Worm (Caenorhabditis elegans) whole organism, L2 larva: ENCODE data around the gene ncx-8.

Source experiments
- F13H6.1 ChIP-seq: sonication (generic microtip); optimal IDR thresholded peaks from 2 replicates; lab custom pipeline; 2016; ENCODE audit warnings: missing genetic modification characterization, missing compliant biosample characterization
- Y55F3AM.14 ChIP-seq: fragments of 200-800 bp; sonication (Bioruptor generic); optimal IDR thresholded peaks from 2 replicates; lab custom pipeline; 2018; ENCODE audit warnings: mild to moderate bottlenecking, missing genetic modification characterization, missing compliant biosample characterization
- alr-1 ChIP-seq: fragments of 150-350 bp; optimal IDR thresholded peaks from 2 replicates; lab custom pipeline; 2014; ENCODE audit warnings: missing biosample characterization, missing genetic modification characterization
- aly-2 ChIP-seq: fragments of 150-350 bp; optimal IDR thresholded peaks from 2 replicates; lab custom pipeline; 2014; ENCODE audit warnings: missing biosample characterization, missing genetic modification characterization
- ama-1 ChIP-seq: fragments of 150-350 bp; optimal IDR thresholded peaks from 2 replicates; lab custom pipeline; 2018; ENCODE audit warnings: inconsistent platforms
- ceh-82 ChIP-seq: fragments of 150-350 bp; optimal IDR thresholded peaks from 2 replicates; lab custom pipeline; 2014; ENCODE audit warnings: missing biosample characterization, missing genetic modification characterization
- crh-2 ChIP-seq: sonication (generic microtip); optimal IDR thresholded peaks from 2 replicates; lab custom pipeline; 2017; ENCODE audit warnings: missing biosample characterization, missing genetic modification characterization
- dmd-4 ChIP-seq: sonication (generic microtip); optimal IDR thresholded peaks from 2 replicates; lab custom pipeline; 2017; ENCODE audit warnings: missing biosample characterization, missing genetic modification characterization
- egl-27 ChIP-seq: sonication (generic microtip); optimal IDR thresholded peaks from 3 replicates; lab custom pipeline; 2017; ENCODE audit warnings: missing biosample characterization, missing genetic modification reagents, missing genetic modification characterization
- elt-1 ChIP-seq: fragments of 150-350 bp; optimal IDR thresholded peaks from 2 replicates; lab custom pipeline; 2014; ENCODE audit warnings: missing biosample characterization, missing genetic modification characterization
- elt-3 ChIP-seq: sonication (generic microtip); optimal IDR thresholded peaks from 2 replicates; lab custom pipeline; 2017; ENCODE audit warnings: missing biosample characterization, missing genetic modification characterization
- fos-1 ChIP-seq: fragments of 150-350 bp; optimal IDR thresholded peaks from 2 replicates; lab custom pipeline; 2014; ENCODE audit warnings: missing biosample characterization, missing genetic modification characterization
- lin-39 ChIP-seq: fragments of 150-350 bp; optimal IDR thresholded peaks from 2 replicates; lab custom pipeline; 2014; ENCODE audit warnings: missing biosample characterization, missing genetic modification reagents, missing genetic modification characterization
- mbf-1 ChIP-seq: sonication (generic microtip); optimal IDR thresholded peaks from 2 replicates; lab custom pipeline; 2017; ENCODE audit warnings: missing biosample characterization, missing genetic modification characterization
- nhr-10 ChIP-seq: sonication (generic microtip); optimal IDR thresholded peaks from 2 replicates; lab custom pipeline; 2017; ENCODE audit warnings: missing biosample characterization, missing genetic modification characterization
- nhr-237 ChIP-seq: fragments of 150-350 bp; optimal IDR thresholded peaks from 2 replicates; lab custom pipeline; 2014; ENCODE audit warnings: missing biosample characterization, missing genetic modification characterization
- nhr-25 ChIP-seq: fragments of 150-350 bp; sonication (generic microtip); optimal IDR thresholded peaks from 3 replicates; lab custom pipeline; 2014; ENCODE audit warnings: missing biosample characterization, missing genetic modification characterization
- nhr-77 ChIP-seq: fragments of 150-350 bp; optimal IDR thresholded peaks from 2 replicates; lab custom pipeline; 2014; ENCODE audit warnings: missing biosample characterization, missing genetic modification characterization
- sem-4 ChIP-seq: fragments of 150-350 bp; optimal IDR thresholded peaks from 2 replicates; lab custom pipeline; 2014; ENCODE audit warnings: missing biosample characterization, missing genetic modification reagents, missing genetic modification characterization
- skn-1 ChIP-seq: sonication (generic microtip); optimal IDR thresholded peaks from 2 replicates; lab custom pipeline; 2017; ENCODE audit warnings: missing biosample characterization, missing genetic modification characterization
- sma-9 ChIP-seq, 2 experiments: fragments of 150-350 bp in 1 of 2; sonication (generic microtip) in 1 of 2; optimal IDR thresholded peaks; 2 replicates each; lab custom pipeline; 2014 to 2016; ENCODE audit warnings: missing genetic modification characterization in 2 of 2, mild to moderate bottlenecking in 1 of 2, missing biosample characterization in 1 of 2, missing compliant biosample characterization in 1 of 2, missing genetic modification reagents in 1 of 2, moderate library complexity in 1 of 2
- snpc-4 ChIP-seq: fragments of 150-350 bp; optimal IDR thresholded peaks from 2 replicates; lab custom pipeline; 2014; ENCODE audit warnings: missing biosample characterization, missing genetic modification characterization
- unc-62 ChIP-seq: fragments of 150-350 bp; optimal IDR thresholded peaks from 2 replicates; lab custom pipeline; 2014; ENCODE audit warnings: missing biosample characterization, missing genetic modification reagents, missing genetic modification characterization
- ztf-1 ChIP-seq: fragments of 200-800 bp; sonication (Bioruptor generic); conservative IDR thresholded peaks from 2 replicates; pipeline ENCODE4 v1.3.6; 2022; ENCODE audit warnings: missing genetic modification characterization, missing compliant biosample characterization
- ztf-11 ChIP-seq: sonication (generic microtip); optimal IDR thresholded peaks from 2 replicates; lab custom pipeline; 2017; ENCODE audit warnings: missing biosample characterization, missing genetic modification characterization
- ztf-4 ChIP-seq: fragments of 150-350 bp; optimal IDR thresholded peaks from 2 replicates; lab custom pipeline; 2014; ENCODE audit warnings: missing biosample characterization, missing genetic modification characterization

Gene ncx-8

ce11 chrV:5026438-5026837 lies 39.4 kb upstream of the ncx-8 start:
- peak; percentile 92 for TF ChIP-seq fos-1 (tag; lab: Kevin White, UChicago)
- TF ChIP-seq F13H6.1 (tag; lab: Kevin White, UChicago), result peak; percentile 22
- peak; percentile 44 for TF ChIP-seq crh-2 (tag; lab: Kevin White, UChicago)
- no peak for TF ChIP-seq mbf-1 (tag; lab: Kevin White, UChicago)
- peak; percentile 5 for TF ChIP-seq sma-9 (GFP tag; optimal IDR thresholded peaks at IDR 0.05; lab: Kevin White, UChicago)
- TF ChIP-seq sma-9 (tag; optimal IDR thresholded peaks at IDR 0.05; lab: Kevin White, UChicago), result no peak
- TF ChIP-seq ztf-11, result no peak
- TF ChIP-seq Y55F3AM.14 (GFP tag; lab: Kevin White, UChicago), result peak; percentile 11
- no peak for TF ChIP-seq ztf-1 (GFP tag; lab: Robert Waterston, UW)

ce11 chrV:5023355-5023754 lies 36.4 kb upstream of the ncx-8 start:
- TF ChIP-seq nhr-25 (no peak), nhr-10 (no peak), aly-2 (tag; lab: Kevin White, UChicago) (no peak)

- TF ChIP-seq sma-9 (GFP tag; optimal IDR thresholded peaks at IDR 0.05; lab: Kevin White, UChicago), result peak; percentile 18
- no peak for TF ChIP-seq sma-9 (tag; optimal IDR thresholded peaks at IDR 0.05; lab: Kevin White, UChicago)
- TF ChIP-seq skn-1, result peak; percentile 39
- TF ChIP-seq mbf-1 (tag; lab: Kevin White, UChicago), result no peak
- TF ChIP-seq fos-1 (tag; lab: Kevin White, UChicago), result peak; percentile 66
These were observed 31.8 kb upstream of the ncx-8 start, which contains the start of gene srr-4 for ce11 chrV:5018810-5019274. srr-4 (plus strand) TSS chrV:5019224.

DNA sequence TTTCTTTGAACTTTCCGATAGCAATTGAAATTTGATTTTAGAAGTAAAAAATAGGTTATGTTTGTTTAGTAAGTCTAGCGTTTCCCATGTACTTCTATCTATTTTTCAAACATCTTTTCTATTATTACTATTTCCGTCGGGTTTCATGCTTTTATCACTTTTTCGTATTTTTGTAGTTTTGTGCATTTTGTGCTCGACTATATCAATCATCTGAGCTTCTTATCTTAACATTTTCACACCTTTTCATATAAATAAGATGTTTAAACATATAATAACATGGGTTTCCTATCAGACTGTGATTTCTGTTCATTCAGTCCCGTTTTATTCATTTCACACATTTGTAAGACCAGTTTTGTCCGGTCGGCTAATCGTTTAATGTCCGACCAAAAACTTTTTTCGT lies 31.1 kb upstream of the ncx-8 start:
- TF ChIP-seq lin-39 (tag; lab: Kevin White, UChicago), result no peak
- TF ChIP-seq sma-9 (GFP tag; optimal IDR thresholded peaks at IDR 0.05; lab: Kevin White, UChicago), result peak; percentile 55
- no peak for TF ChIP-seq sma-9 (tag; optimal IDR thresholded peaks at IDR 0.05; lab: Kevin White, UChicago)
- no peak for TF ChIP-seq nhr-237 (tag; lab: Kevin White, UChicago)
- peak; percentile 42 for TF ChIP-seq Y55F3AM.14 (GFP tag; lab: Kevin White, UChicago)
- TF ChIP-seq sem-4 (tag; lab: Kevin White, UChicago), result no peak
- no peak for TF ChIP-seq elt-1 (tag; lab: Kevin White, UChicago)
- no peak for TF ChIP-seq skn-1
- peak; percentile 38 for TF ChIP-seq fos-1 (tag; lab: Kevin White, UChicago)
- TF ChIP-seq, all 48 proteins: peak for 3

ce11 chrV:5016728-5017127 lies 29.7 kb upstream of the ncx-8 start:
- TF ChIP-seq egl-27 (no peak), nhr-77 (tag; lab: Kevin White, UChicago) (no peak), unc-62 (GFP tag; lab: Kevin White, UChicago) (no peak), ztf-11 (no peak), dmd-4 (tag; lab: Kevin White, UChicago) (no peak), mbf-1 (tag; lab: Kevin White, UChicago) (no peak), alr-1 (tag; lab: Kevin White, UChicago) (no peak)

DNA sequence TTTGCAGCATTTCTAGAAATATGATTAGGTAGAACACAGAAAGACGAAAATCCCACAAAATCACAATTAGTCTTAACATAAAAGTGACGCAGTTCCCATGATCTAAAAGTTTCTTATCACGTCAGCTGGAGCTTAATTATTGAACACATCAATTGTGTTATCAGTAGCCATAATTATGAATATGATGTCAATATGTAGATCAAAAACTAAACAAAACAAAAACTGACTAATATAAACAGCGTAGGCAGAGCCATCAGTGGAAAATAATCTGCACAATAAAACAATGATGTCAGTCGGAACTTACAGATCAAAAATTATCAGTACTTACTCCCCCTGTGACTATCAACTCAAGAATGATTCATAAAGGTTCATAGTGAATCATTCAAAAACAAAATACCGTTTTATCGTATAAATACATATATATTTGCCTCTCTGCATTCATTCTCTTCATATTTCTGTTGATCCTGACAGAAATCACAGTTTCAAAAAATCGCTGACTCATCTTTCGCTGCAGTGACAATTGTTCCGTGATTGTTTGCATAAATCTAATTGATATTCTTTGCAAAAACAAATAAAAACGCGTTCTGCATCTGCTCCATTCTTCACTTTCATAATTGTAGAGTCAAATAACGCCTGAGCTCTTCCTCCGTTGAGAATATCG lies 25.3 kb upstream of the ncx-8 start, which contains the start of gene srr-6:
Gene srr-6, plus strand, starts transcription at position 611 of the 661 bp plus-strand sequence.
- TF ChIP-seq mbf-1 (tag; lab: Kevin White, UChicago) (no peak), fos-1 (tag; lab: Kevin White, UChicago) (peak; percentile 71), dmd-4 (tag; lab: Kevin White, UChicago) (no peak), nhr-77 (tag; lab: Kevin White, UChicago) (no peak), ztf-4 (no peak), snpc-4 (tag; lab: Kevin White, UChicago) (no peak), ama-1 (lab: Kevin White, UChicago) (no peak)

DNA sequence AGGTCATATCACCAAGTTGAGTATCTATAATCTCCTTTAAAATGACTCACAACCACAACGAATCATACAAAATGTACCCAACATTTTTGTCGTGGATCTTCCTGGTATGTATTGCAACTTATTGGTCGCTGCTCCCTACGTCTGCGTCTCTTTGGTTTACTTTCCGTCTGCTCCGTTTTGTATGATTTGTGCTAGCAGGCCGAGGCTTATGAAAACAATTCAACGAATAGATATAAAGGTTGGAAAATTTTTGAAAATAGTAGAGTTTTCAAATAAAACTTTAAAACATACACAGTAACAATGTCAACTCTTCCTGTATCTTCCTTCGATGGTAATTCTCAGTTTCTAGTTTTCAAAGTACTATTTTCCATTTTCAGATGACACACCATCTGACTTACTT lies 14.4 kb upstream of the ncx-8 start, which contains the start of gene srr-8:
Gene srr-8, plus strand, starts transcription at position 301 of the 400 bp plus-strand sequence.
- no peak for TF ChIP-seq ceh-82 (tag; lab: Kevin White, UChicago)
- no peak for TF ChIP-seq elt-3 (tag; lab: Kevin White, UChicago)
